Worm (Caenorhabditis elegans) whole organism, L4/young adult: ENCODE measurements around the gene rga-3.
"Not testable (repeated sequence)": the region's sequence is repeated elsewhere in the genome, so short reads cannot be mapped to it uniquely, and the experiment has no call there.

Source experiments
- W03F9.2 ChIP-seq: fragments of 150-350 bp; optimal IDR thresholded peaks from 2 replicates; lab custom pipeline; 2014; ENCODE audit warnings: missing biosample characterization, missing genetic modification characterization
- dao-5 ChIP-seq: sonication (generic microtip); optimal IDR thresholded peaks from 2 replicates; lab custom pipeline; 2016; ENCODE audit warnings: missing genotype, missing genetic modification characterization, moderate library complexity, missing compliant biosample characterization
- him-1 ChIP-seq: sonication (generic microtip); optimal IDR thresholded peaks from 2 replicates; lab custom pipeline; 2016; ENCODE audit warnings: missing genotype, missing genetic modification reagents, missing genetic modification characterization, missing compliant biosample characterization

Gene rga-3

DNA sequence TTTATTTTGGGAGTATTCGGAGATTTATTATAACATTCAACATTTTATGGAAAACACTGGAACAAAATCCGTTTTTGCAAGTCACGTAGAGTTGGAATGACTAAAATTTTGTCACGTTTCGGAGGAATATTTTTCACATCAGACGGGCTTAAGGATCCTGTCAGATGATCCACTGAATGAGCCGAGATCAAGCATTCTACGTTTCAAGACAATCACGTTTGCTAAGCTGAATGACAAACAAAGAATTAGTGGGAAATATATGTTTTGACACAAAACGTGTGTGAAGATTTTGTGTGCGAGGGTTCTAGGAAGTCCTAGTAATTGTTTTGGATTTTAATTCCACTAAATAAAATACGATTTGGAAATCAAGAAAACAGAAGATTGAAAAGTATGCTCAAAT is 21.8 kb downstream of the rga-3 start:
- no peak for TF ChIP-seq him-1 (tag; lab: Kevin White, UChicago)
- TF ChIP-seq W03F9.2 = no peak
- TF ChIP-seq dao-5 (tag; lab: Kevin White, UChicago) = no peak

DNA sequence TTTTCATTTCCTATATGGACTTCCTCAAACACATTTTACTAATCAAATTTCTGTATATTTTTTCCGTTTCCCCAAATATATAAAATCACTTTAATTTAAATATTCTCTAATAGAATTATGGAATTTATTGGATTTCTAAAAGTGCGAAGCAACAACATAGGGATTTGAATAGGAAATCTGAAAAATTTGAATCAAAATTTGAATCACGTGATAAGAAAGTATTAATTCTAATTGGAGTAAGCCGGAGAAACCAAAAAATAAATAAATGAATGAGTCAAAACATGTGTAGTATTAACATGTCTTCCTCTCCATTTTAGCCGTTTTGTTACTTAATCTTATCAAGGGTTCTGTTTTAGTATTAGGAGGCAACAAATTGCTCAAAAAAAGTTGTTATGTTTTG is 23.6 kb downstream of the rga-3 start:
- no peak for TF ChIP-seq W03F9.2
- TF ChIP-seq dao-5 (tag; lab: Kevin White, UChicago) = no peak
- TF ChIP-seq him-1 (tag; lab: Kevin White, UChicago) = no peak

DNA sequence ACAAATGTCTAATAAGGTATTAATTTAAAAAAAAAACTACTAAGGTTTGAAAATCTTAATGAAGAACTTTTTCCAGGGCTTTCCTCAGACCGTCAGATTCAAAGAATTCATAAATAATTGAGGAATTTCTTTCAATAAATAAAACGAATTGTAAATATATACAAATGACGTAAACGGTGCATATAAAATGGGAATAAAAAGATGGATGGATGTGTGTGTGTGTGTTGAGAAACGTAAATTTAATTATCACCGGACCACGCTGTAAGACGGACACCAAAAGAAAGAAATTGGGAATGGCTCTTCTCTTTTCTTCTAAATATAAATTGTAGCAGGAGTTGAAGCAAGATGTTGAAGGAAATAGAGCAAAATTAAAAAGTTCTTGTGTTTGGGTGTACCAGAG is 28.6 kb downstream of the rga-3 start:
- TF ChIP-seq dao-5 (tag; lab: Kevin White, UChicago) (no peak), W03F9.2 (no peak), him-1 (tag; lab: Kevin White, UChicago) (no peak)

DNA sequence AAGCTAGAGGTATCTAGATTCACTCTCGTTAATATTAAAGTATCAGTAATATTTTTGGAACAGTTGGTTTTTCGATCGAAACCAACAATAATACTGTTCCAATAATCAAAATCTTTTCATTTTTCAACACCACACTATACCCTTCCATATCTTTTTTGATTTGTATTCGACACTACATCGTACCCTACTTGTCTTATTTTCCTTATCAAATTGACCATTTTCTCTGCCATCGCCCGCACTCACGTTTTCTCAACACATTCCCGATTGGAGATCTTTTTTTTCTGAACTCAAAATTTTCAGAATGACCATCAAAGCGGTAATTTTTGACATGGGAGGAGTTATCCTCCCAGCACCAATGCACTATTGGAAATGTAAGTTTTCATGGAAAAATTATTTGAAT is 29.8 kb downstream of the rga-3 start, which contains the start of gene acds-10:
acds-10 (plus strand) TSS at position 301 of the 400 bp plus-strand sequence.
- TF ChIP-seq him-1 (tag; lab: Kevin White, UChicago) (no peak), dao-5 (tag; lab: Kevin White, UChicago) (no peak), W03F9.2 (no peak)

DNA sequence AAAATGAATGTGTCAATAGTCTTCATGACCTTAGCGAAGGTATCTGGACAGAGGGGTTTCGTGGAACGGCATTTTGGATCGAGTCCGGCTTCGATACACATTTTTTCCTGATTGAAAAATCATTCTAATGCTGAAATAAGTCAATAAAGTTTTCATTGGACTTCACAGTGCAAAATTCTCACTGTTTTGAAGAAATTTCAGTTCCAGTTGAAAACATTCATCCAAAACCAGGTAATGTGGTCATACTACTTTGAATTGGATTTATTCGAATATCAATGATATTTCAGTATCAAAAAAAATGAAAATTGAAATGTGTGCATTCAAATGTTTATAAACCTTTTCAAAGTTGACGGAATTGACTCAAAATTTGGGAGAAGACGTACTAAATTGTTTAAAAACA is 35.7 kb downstream of the rga-3 start, which contains the start of gene pgph-1:
pgph-1 (minus strand) TSS at position 101 of the 400 bp plus-strand sequence.
- TF ChIP-seq him-1 (tag; lab: Kevin White, UChicago) (no peak), dao-5 (tag; lab: Kevin White, UChicago) (no peak), W03F9.2 (no peak)

DNA sequence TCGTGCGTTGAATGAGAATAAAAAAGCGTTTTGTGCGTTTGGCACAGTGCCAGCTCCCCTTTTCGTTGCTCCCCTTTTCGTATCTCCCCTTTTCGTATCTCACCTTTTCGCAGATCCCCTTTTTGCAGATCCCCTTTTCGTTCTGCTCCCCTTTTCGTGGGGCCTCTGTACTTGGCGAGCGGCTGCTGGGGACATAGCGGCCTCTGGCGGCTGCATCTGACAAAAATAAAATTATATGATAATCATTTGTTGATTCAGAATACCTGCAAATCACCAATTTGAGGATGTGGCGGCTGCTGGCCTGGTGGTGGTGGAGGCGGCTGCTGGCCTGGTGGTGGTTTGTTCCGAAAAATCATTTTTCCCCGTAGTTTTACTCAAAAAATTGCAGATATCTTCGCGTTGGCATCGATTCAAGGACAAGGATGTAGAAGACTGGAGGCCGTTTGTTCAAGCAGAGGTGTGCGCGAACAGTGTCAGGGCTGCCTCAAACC is 37.6 kb downstream of the rga-3 start, which contains the start of gene K09H11.11:
K09H11.11 (minus strand) TSS at position 51 of the 491 bp plus-strand sequence.
- TF ChIP-seq dao-5 (tag; lab: Kevin White, UChicago); W03F9.2; him-1 (tag; lab: Kevin White, UChicago): not testable (repeated sequence)

DNA sequence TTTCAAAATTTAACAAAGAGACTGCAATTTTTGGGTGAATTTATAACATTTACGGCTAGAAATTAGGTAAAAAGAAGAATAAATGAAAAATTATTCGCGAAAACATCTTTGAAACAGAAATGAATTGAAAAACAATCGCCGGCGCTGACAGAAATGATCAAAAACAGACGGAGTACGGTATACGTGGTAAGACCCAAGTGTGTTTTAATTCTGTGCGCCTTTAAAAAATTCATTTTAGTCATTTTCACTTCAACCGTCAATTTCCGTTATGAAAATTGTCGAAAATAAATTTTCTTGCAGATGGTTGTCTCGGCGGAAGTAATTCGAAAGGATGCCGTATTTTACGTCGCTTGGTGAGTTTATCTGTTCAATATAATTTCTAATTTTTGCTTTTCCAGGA is 38.5 kb downstream of the rga-3 start, which contains the start of gene C53A3.3:
C53A3.3 (plus strand) TSS at position 301 of the 400 bp plus-strand sequence.
- TF ChIP-seq him-1 (tag; lab: Kevin White, UChicago) = no peak
- TF ChIP-seq dao-5 (tag; lab: Kevin White, UChicago) = no peak
- TF ChIP-seq W03F9.2 = no peak

DNA sequence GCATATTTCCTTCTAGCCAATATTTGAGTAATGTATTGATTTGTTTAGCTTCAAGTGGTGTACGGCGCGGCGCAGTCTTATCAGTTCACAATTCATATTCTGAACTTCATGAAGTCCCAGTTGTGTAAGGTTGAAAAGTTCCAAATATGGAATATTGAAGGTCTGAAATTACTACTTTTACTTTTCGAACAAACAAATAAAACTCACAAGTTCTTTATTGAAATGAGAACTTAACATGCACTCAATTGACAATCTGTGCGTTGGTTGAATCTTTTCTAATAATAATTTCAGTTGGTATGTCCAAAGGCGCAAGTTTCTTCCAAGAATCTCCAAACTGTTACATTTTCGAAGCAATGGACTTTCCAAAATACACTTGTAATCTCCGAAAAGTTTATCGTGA is 41.1 kb downstream of the rga-3 start, which contains the start of gene C53A3.4:
C53A3.4 (minus strand) TSS at position 101 of the 400 bp plus-strand sequence.
- TF ChIP-seq W03F9.2 = no peak
- TF ChIP-seq dao-5 (tag; lab: Kevin White, UChicago) = no peak
- TF ChIP-seq him-1 (tag; lab: Kevin White, UChicago) = no peak

DNA sequence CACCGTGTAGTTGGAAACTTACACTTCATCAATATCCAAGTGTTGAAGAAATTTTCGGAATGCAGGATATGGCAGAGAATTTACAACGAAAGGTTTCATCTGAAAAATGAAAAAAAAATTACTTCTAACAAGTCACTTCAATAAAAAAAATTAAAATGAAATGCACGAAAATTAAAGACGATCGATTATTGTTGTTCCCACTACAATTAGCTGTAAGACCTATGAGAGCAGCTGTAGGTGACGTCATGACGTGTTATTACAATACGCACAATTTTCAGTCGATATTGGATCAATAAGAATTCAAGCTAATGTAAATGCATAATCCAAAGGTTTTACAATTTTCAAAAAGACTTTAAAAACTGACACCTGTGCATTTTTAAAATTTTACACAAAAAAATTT is 42.4 kb downstream of the rga-3 start, which contains the start of gene C53A3.1:
C53A3.1 (minus strand) TSS at position 101 of the 400 bp plus-strand sequence.
- TF ChIP-seq him-1 (tag; lab: Kevin White, UChicago) (no peak), dao-5 (tag; lab: Kevin White, UChicago) (no peak), W03F9.2 (no peak)

DNA sequence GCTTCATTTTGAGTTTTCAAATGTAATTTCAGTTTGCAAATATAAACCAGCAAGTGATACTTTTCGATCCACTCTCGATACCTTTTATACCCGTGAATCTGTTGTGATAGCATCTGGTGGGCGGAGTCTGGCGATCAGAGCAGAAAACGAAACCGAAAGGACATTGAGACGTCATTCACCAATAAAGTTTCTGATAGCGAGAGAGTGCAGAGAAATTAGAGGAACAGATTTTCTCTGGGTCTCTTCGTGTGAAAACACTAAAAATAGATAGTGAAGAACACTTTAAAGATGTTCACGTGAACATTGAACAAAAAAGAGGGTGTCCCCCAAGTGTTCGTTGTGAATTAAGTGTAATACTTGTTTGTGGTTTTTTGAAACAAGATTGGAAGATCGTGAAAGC is 46.1 kb downstream of the rga-3 start, which contains the start of gene pgph-3:
pgph-3 (minus strand) TSS at position 60 of the 400 bp plus-strand sequence.
- TF ChIP-seq him-1 (tag; lab: Kevin White, UChicago) (no peak), dao-5 (tag; lab: Kevin White, UChicago) (no peak), W03F9.2 (peak; percentile 25)

DNA sequence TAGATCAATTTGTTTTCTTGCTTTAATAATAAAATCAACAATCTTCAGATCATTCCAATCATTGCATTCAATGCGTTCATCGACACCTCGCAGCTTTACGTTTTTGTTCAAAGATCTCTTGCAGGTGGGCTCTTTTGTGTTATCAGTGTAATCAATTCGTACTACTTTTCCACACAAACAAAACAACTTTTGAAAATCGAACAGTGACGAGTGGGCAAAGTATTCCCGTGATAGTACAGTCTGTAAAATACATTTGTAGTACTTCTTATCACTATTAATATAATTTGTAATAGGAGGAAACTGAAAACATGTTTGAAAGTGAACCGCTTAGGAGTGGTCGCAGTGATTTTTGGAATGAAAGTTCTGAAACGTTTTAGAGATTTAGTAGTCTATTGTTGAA is 47.4 kb downstream of the rga-3 start, which contains the start of gene pgph-2:
pgph-2 (plus strand) TSS at position 47 of the 400 bp plus-strand sequence.
- no peak for TF ChIP-seq W03F9.2
- TF ChIP-seq dao-5 (tag; lab: Kevin White, UChicago) = no peak
- TF ChIP-seq him-1 (tag; lab: Kevin White, UChicago) = no peak

DNA sequence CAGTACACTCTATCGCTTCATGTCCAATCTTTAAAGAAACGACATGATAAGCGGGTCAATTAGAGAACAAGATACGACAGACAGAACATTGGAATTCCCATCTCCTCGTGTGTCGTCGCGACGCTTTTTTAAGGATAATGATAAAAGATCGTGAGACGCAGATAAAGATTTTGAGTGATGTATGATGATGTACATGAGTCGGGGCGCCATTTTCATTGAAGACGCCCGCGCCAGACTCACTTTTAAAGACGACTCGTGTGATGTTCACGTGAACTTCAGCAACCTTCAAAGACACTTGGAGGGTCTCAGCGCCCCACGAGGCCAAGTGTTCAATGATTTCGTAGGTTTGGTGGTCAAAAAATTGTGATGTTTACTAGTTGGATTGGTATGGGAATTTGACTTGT is 50.6 kb downstream of the rga-3 start:
- no peak for TF ChIP-seq him-1 (tag; lab: Kevin White, UChicago)
- no peak for TF ChIP-seq dao-5 (tag; lab: Kevin White, UChicago)
- TF ChIP-seq W03F9.2 = no peak

DNA sequence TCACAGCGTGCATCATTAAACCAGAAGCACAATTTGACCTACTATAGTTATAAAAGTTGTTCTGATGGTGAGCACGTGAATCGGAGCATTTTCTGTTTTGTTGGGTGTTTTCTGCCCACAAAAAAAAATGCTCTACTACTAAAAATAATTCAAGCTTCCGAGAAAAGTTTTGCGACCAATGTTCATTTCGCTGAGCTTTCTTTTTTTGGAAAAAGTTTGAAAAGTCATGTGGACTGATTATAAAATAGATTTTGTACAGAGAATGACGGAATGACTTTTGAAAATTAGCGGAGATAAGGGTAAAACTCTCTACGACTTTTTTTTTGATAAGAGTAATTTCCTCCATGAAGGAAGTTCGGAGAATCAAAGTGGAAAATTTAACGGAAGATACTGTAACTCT is 51.8 kb downstream of the rga-3 start:
- TF ChIP-seq dao-5 (tag; lab: Kevin White, UChicago) (no peak), him-1 (tag; lab: Kevin White, UChicago) (no peak), W03F9.2 (no peak)

DNA sequence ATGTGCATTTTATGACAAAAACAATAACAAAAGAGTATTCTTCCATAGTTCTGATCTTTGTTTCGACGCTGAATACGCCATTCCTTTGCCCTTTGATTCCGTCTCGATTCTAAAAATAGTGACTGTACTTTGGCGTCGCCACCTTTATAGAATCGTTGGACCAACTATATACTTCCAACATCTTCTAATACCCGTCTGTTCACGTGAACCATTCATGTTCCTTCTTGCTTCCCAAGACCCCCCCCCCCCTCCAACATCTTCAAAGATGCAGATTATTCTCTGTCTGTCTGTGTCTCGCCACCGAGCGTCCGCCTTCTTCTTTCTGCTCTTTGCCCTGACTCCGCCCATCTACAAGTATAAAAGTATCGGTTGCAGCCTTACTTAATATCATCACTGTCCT is 52.3 kb downstream of the rga-3 start:
- TF ChIP-seq W03F9.2 (no peak), dao-5 (tag; lab: Kevin White, UChicago) (no peak), him-1 (tag; lab: Kevin White, UChicago) (no peak)
